Worm (Caenorhabditis elegans) whole organism, early embryonic: ENCODE measurements around the gene fbxa-183.

Experiments
- F13C5.2 ChIP-seq: sonication (generic microtip); optimal IDR thresholded peaks from 2 replicates; lab custom pipeline; 2017; ENCODE audit warnings: mild to moderate bottlenecking, missing genetic modification characterization, inconsistent platforms, missing compliant biosample characterization
- ama-1 ChIP-seq: fragments of 150-350 bp; optimal IDR thresholded peaks from 2 replicates; lab custom pipeline; 2014
- ceh-13 ChIP-seq: fragments of 200-800 bp; sonication (Bioruptor generic); optimal IDR thresholded peaks from 2 replicates; lab custom pipeline; 2018; ENCODE audit warnings: mild to moderate bottlenecking, missing genetic modification characterization, missing compliant biosample characterization
- ets-7 ChIP-seq: sonication (generic microtip); optimal IDR thresholded peaks from 2 replicates; lab custom pipeline; 2016; ENCODE audit warnings: missing genotype, missing genetic modification characterization, missing compliant biosample characterization
- hmbx-1 ChIP-seq: sonication (generic microtip); optimal IDR thresholded peaks from 2 replicates; lab custom pipeline; 2016; ENCODE audit warnings: mild to moderate bottlenecking, missing genetic modification characterization, missing compliant biosample characterization
- hnd-1 ChIP-seq: sonication (generic microtip); optimal IDR thresholded peaks from 2 replicates; lab custom pipeline; 2016; ENCODE audit warnings: missing genetic modification characterization, missing compliant biosample characterization
- sea-1 ChIP-seq: fragments of 200-800 bp; sonication (Bioruptor generic); conservative IDR thresholded peaks from 2 replicates; pipeline ENCODE4 v1.3.6; 2022; ENCODE audit warnings: missing genetic modification characterization, missing compliant biosample characterization
- tbx-11 ChIP-seq: fragments of 200-800 bp; sonication (Bioruptor generic); IDR thresholded peaks from 2 replicates; pipeline ENCODE4 v1.3.6; 2022; ENCODE audit warnings: missing genetic modification characterization, missing compliant biosample characterization
- tbx-37 ChIP-seq: fragments of 200-800 bp; sonication (Bioruptor generic); conservative IDR thresholded peaks from 2 replicates; pipeline ENCODE4 v1.3.6; 2022; ENCODE audit warnings: missing genetic modification reagents, missing genetic modification characterization, missing compliant biosample characterization
- tra-4 ChIP-seq: sonication (generic microtip); optimal IDR thresholded peaks from 2 replicates; lab custom pipeline; 2017; ENCODE audit warnings: missing genetic modification characterization, missing compliant biosample characterization

ce11 chrV:5798132-5798531, 15.5 kb upstream of the fbxa-183 start, which contains the start of gene nstp-3:
- TF ChIP-seq ama-1 (no peak), F13C5.2 (tag; lab: Kevin White, UChicago) (no peak), hnd-1 (no peak), tbx-11 (GFP tag; lab: Robert Waterston, UW) (no peak), ets-7 (no peak), tra-4 (tag; lab: Kevin White, UChicago) (no peak), sea-1 (GFP tag; lab: Robert Waterston, UW) (no peak), tbx-37 (GFP tag; lab: Robert Waterston, UW) (no peak), ceh-13 (GFP tag; lab: Kevin White, UChicago) (no peak), hmbx-1 (no peak)
